Worm (Caenorhabditis elegans): Measurements from ENCODE around the gene ZC190.4.

ce11 chrV:8683787-8684186, 17.9 kb downstream of the ZC190.4 start:
- TF ChIP-seq him-1 (tag; optimal IDR thresholded peaks at IDR 0.05) (no peak), tlf-1 (GFP tag; optimal IDR thresholded peaks at IDR 0.05) (no peak), hlh-26 (GFP tag; conservative IDR thresholded peaks at IDR 0.05) (no peak), pha-4 (tag; optimal IDR thresholded peaks at IDR 0.05) (no peak), dpl-1 (GFP tag; optimal IDR thresholded peaks at IDR 0.05) (no peak), nhr-90 (tag; optimal IDR thresholded peaks at IDR 0.05) (no peak), zfh-2 (GFP tag; conservative IDR thresholded peaks at IDR 0.05) (no peak), rec-8 (tag; optimal IDR thresholded peaks at IDR 0.05) (no peak), sea-2 (GFP tag; IDR thresholded peaks at IDR 0.05) (no peak), Y56A3A.18 (GFP tag; IDR thresholded peaks at IDR 0.05) (no peak)

All from whole organism, young adult.